Worm (Caenorhabditis elegans) whole organism, late embryonic: Measurements from ENCODE around the gene F29A7.4.

Experiments
- C08G9.2 ChIP-seq: sonication (generic microtip); optimal IDR thresholded peaks from 2 replicates; lab custom pipeline; 2016; ENCODE audit warnings: mild to moderate bottlenecking, missing genetic modification characterization, moderate library complexity, missing compliant biosample characterization
- C38D4.7 ChIP-seq: fragments of 200-800 bp; sonication (Bioruptor generic); optimal IDR thresholded peaks from 2 replicates; lab custom pipeline; 2018; ENCODE audit warnings: mild to moderate bottlenecking, missing genetic modification characterization, moderate library complexity, missing compliant biosample characterization
- K09A11.1 ChIP-seq: sonication (generic microtip); optimal IDR thresholded peaks from 2 replicates; lab custom pipeline; 2017; ENCODE audit warnings: antibody characterized with exemption, mild to moderate bottlenecking, missing genetic modification characterization, missing compliant biosample characterization; ENCODE audit not compliant: insufficient read depth
- T23F11.4 ChIP-seq: fragments of 200-800 bp; sonication (Bioruptor generic); optimal IDR thresholded peaks from 2 replicates; lab custom pipeline; 2018; ENCODE audit warnings: mild to moderate bottlenecking, missing genetic modification characterization, missing compliant biosample characterization
- ahr-1 ChIP-seq: sonication (generic microtip); optimal IDR thresholded peaks from 2 replicates; lab custom pipeline; 2016; ENCODE audit warnings: missing genetic modification characterization, missing compliant biosample characterization
- ceh-14 ChIP-seq: sonication (generic microtip); optimal IDR thresholded peaks from 2 replicates; lab custom pipeline; 2016; ENCODE audit warnings: missing genotype, missing genetic modification characterization, missing compliant biosample characterization
- ceh-24 ChIP-seq: sonication (generic microtip); optimal IDR thresholded peaks from 2 replicates; lab custom pipeline; 2016; ENCODE audit warnings: mild to moderate bottlenecking, missing genetic modification characterization, missing compliant biosample characterization
- ceh-31 ChIP-seq: sonication (generic microtip); optimal IDR thresholded peaks from 2 replicates; lab custom pipeline; 2016; ENCODE audit warnings: missing genetic modification characterization, missing compliant biosample characterization
- ceh-45 ChIP-seq: fragments of 200-800 bp; sonication (Bioruptor generic); IDR thresholded peaks from 2 replicates; pipeline ENCODE4 v1.3.6; 2022; ENCODE audit warnings: missing genetic modification reagents, missing genetic modification characterization, missing compliant biosample characterization
- ceh-6 ChIP-seq: fragments of 200-800 bp; sonication (Bioruptor generic); optimal IDR thresholded peaks from 2 replicates; lab custom pipeline; 2018; ENCODE audit warnings: mild to moderate bottlenecking, missing genetic modification characterization, missing compliant biosample characterization
- che-1 ChIP-seq: sonication (generic microtip); optimal IDR thresholded peaks from 2 replicates; lab custom pipeline; 2016; ENCODE audit warnings: mild to moderate bottlenecking, missing genetic modification characterization, missing compliant biosample characterization
- dve-1 ChIP-seq: sonication (generic microtip); optimal IDR thresholded peaks from 2 replicates; lab custom pipeline; 2017; ENCODE audit warnings: antibody characterized with exemption, mild to moderate bottlenecking, missing genetic modification characterization, missing compliant biosample characterization
- elt-2 ChIP-seq: sonication (generic microtip); optimal IDR thresholded peaks from 2 replicates; lab custom pipeline; 2016; ENCODE audit warnings: missing genetic modification reagents, missing genetic modification characterization, missing compliant biosample characterization
- elt-4 ChIP-seq: sonication (generic microtip); optimal IDR thresholded peaks from 2 replicates; lab custom pipeline; 2016; ENCODE audit warnings: missing genetic modification characterization, missing compliant biosample characterization
- eyg-1 ChIP-seq: sonication (generic microtip); optimal IDR thresholded peaks from 2 replicates; lab custom pipeline; 2016; ENCODE audit warnings: missing genotype, missing genetic modification characterization, missing compliant biosample characterization
- fax-1 ChIP-seq: sonication (generic microtip); optimal IDR thresholded peaks from 2 replicates; lab custom pipeline; 2016; ENCODE audit warnings: missing genotype, missing genetic modification characterization, missing compliant biosample characterization
- fkh-10 ChIP-seq: fragments of 150-350 bp; optimal IDR thresholded peaks from 2 replicates; lab custom pipeline; 2014; ENCODE audit warnings: missing biosample characterization, missing genetic modification reagents, missing genetic modification characterization
- fkh-6 ChIP-seq: sonication (generic microtip); optimal IDR thresholded peaks from 2 replicates; lab custom pipeline; 2016; ENCODE audit warnings: missing genetic modification characterization, missing compliant biosample characterization
- hlh-15 ChIP-seq: sonication (generic microtip); optimal IDR thresholded peaks from 2 replicates; lab custom pipeline; 2016; ENCODE audit warnings: missing genetic modification characterization, missing compliant biosample characterization
- hlh-8 ChIP-seq: sonication (generic microtip); optimal IDR thresholded peaks from 2 replicates; lab custom pipeline; 2016; ENCODE audit warnings: missing genotype, missing genetic modification characterization, missing compliant biosample characterization
- lim-6 ChIP-seq: sonication (generic microtip); optimal IDR thresholded peaks from 2 replicates; lab custom pipeline; 2016; ENCODE audit warnings: missing genetic modification characterization, missing compliant biosample characterization
- lin-11 ChIP-seq: fragments of 200-800 bp; sonication (Bioruptor generic); optimal IDR thresholded peaks from 2 replicates; lab custom pipeline; 2018; ENCODE audit warnings: mild to moderate bottlenecking, missing genetic modification characterization, missing compliant biosample characterization
- madf-2 ChIP-seq: sonication (generic microtip); optimal IDR thresholded peaks from 2 replicates; lab custom pipeline; 2017; ENCODE audit warnings: missing genetic modification characterization, missing compliant biosample characterization
- nhr-11 ChIP-seq: fragments of 150-350 bp; optimal IDR thresholded peaks from 2 replicates; lab custom pipeline; 2014; ENCODE audit warnings: missing biosample characterization, missing genetic modification characterization
- odd-2 ChIP-seq: sonication (generic microtip); optimal IDR thresholded peaks from 2 replicates; lab custom pipeline; 2017; ENCODE audit warnings: antibody characterized with exemption, mild to moderate bottlenecking, missing genetic modification characterization, missing compliant biosample characterization
- pag-3 ChIP-seq: sonication (generic microtip); optimal IDR thresholded peaks from 2 replicates; lab custom pipeline; 2016; ENCODE audit warnings: missing compliant biosample characterization, missing genetic modification characterization, borderline replicate concordance
- pha-2 ChIP-seq: sonication (generic microtip); optimal IDR thresholded peaks from 2 replicates; lab custom pipeline; 2017; ENCODE audit warnings: mild to moderate bottlenecking, missing genetic modification characterization, missing compliant biosample characterization
- pha-4 ChIP-seq: fragments of 150-350 bp; optimal IDR thresholded peaks from 2 replicates; lab custom pipeline; 2018; ENCODE audit warnings: missing biosample characterization, missing genetic modification reagents, missing genetic modification characterization
- pqm-1 ChIP-seq: sonication (generic microtip); optimal IDR thresholded peaks from 2 replicates; lab custom pipeline; 2016; ENCODE audit warnings: missing genetic modification characterization, missing compliant biosample characterization
- syd-9 ChIP-seq: sonication (generic microtip); optimal IDR thresholded peaks from 2 replicates; lab custom pipeline; 2016; ENCODE audit warnings: mild to moderate bottlenecking, missing genetic modification characterization, moderate library complexity, missing compliant biosample characterization
- tbx-7 ChIP-seq: sonication (generic microtip); optimal IDR thresholded peaks from 2 replicates; lab custom pipeline; 2016; ENCODE audit warnings: missing genotype, missing genetic modification characterization, missing compliant biosample characterization
- ttx-3 ChIP-seq: sonication (generic microtip); optimal IDR thresholded peaks from 2 replicates; lab custom pipeline; 2016; ENCODE audit warnings: missing genetic modification reagents, missing genetic modification characterization, missing compliant biosample characterization
- unc-42 ChIP-seq: sonication (generic microtip); optimal IDR thresholded peaks from 2 replicates; lab custom pipeline; 2016; ENCODE audit warnings: missing genotype, missing genetic modification characterization, missing compliant biosample characterization
- zip-5 ChIP-seq: sonication (generic microtip); optimal IDR thresholded peaks from 2 replicates; lab custom pipeline; 2016; ENCODE audit warnings: missing genetic modification characterization, missing compliant biosample characterization
- ztf-16 ChIP-seq: sonication (generic microtip); optimal IDR thresholded peaks from 2 replicates; lab custom pipeline; 2017; ENCODE audit warnings: missing genetic modification characterization, missing compliant biosample characterization

The F29A7.4 gene

ce11 chrII:2791693-2792092 lies 41.9 kb downstream of the F29A7.4 start:
- TF ChIP-seq odd-2 (tag; lab: Kevin White, UChicago) (no peak), elt-4 (tag; lab: Kevin White, UChicago) (no peak), fkh-10 (GFP tag; lab: Kevin White, UChicago) (no peak), lin-11 (no peak), zip-5 (no peak), fkh-6 (tag; lab: Kevin White, UChicago) (no peak), ttx-3 (tag; lab: Kevin White, UChicago) (no peak), lim-6 (tag; lab: Kevin White, UChicago) (no peak), ceh-45 (no peak), che-1 (tag; lab: Kevin White, UChicago) (no peak), dve-1 (tag; lab: Kevin White, UChicago) (no peak), nhr-11 (tag; lab: Kevin White, UChicago) (no peak), pha-2 (tag; lab: Kevin White, UChicago) (no peak), ceh-24 (no peak), K09A11.1 (tag; lab: Kevin White, UChicago) (no peak), ztf-16 (tag; lab: Kevin White, UChicago) (no peak)
- TF ChIP-seq, all 69 proteins: peak for 0

- no peak for TF ChIP-seq C08G9.2
- no peak for TF ChIP-seq elt-2 (tag; lab: Kevin White, UChicago)
- no peak for TF ChIP-seq ahr-1 (tag; lab: Kevin White, UChicago)
- no peak for TF ChIP-seq eyg-1 (tag; lab: Kevin White, UChicago)
- TF ChIP-seq syd-9 (tag; lab: Kevin White, UChicago) = no peak
- TF ChIP-seq hlh-8 = no peak
- no peak for TF ChIP-seq T23F11.4
- no peak for TF ChIP-seq odd-2 (tag; lab: Kevin White, UChicago)
- no peak for TF ChIP-seq C38D4.7 (GFP tag; lab: Kevin White, UChicago)
- TF ChIP-seq ceh-14 (tag; lab: Kevin White, UChicago) = no peak
- TF ChIP-seq pha-2 (tag; lab: Kevin White, UChicago) = no peak
- no peak for TF ChIP-seq tbx-7
- no peak for TF ChIP-seq fax-1 (tag; lab: Kevin White, UChicago)
- no peak for TF ChIP-seq ceh-6 (GFP tag; lab: Kevin White, UChicago)
- TF ChIP-seq ceh-31 (tag; lab: Kevin White, UChicago) = no peak
- TF ChIP-seq unc-42 = no peak
- no peak for TF ChIP-seq fkh-6 (tag; lab: Kevin White, UChicago)
Measured at ce11 chrII:2795413-2795812, 45.6 kb downstream of the F29A7.4 start.

ce11 chrII:2796431-2796830 lies 46.6 kb downstream of the F29A7.4 start:
- TF ChIP-seq pha-4 (tag; lab: Kevin White, UChicago) (no peak), ahr-1 (tag; lab: Kevin White, UChicago) (no peak), ztf-16 (tag; lab: Kevin White, UChicago) (no peak), pag-3 (no peak), madf-2 (no peak), pqm-1 (no peak), hlh-15 (tag; lab: Kevin White, UChicago) (no peak), C38D4.7 (GFP tag; lab: Kevin White, UChicago) (no peak)
- TF ChIP-seq, all 69 proteins: peak for 0

ce11 chrII:2797951-2798350 lies 48.2 kb downstream of the F29A7.4 start:
- no peak for TF ChIP-seq hlh-8
- TF ChIP-seq, all 69 proteins: peak for 0
